Fruit fly (Drosophila melanogaster) whole organism, embryonic: ENCODE results near the gene CG15136.

Source experiments
- Awh ChIP-seq: fragments of 200-800 bp; sonication (Bioruptor generic); IDR thresholded peaks from 2 replicates; pipeline ENCODE4, ENCODE4 v1.3.6; 2022; ENCODE audit warnings: missing biosample characterization, missing genetic modification characterization
- CG10654 ChIP-seq: fragments of 200-800 bp; sonication (Bioruptor generic); optimal IDR thresholded peaks from 2 replicates; lab custom pipeline; 2016; ENCODE audit warnings: missing biosample characterization, missing genetic modification characterization
- Dll ChIP-seq: fragments of 200-800 bp; sonication (Bioruptor generic); IDR thresholded peaks from 4 replicates; pipeline ENCODE4 v1.3.6; 2022; ENCODE audit warnings: missing biosample characterization, missing genetic modification characterization; ENCODE audit not compliant: partially characterized antibody
- Kr ChIP-seq: fragments of 200-800 bp; sonication (Bioruptor generic); optimal IDR thresholded peaks from 2 replicates; lab custom pipeline; 2017; ENCODE audit warnings: missing biosample characterization, mild to moderate bottlenecking, missing genetic modification characterization
- Scr ChIP-seq: fragments of 200-800 bp; sonication (Bioruptor generic); IDR thresholded peaks from 2 replicates; pipeline ENCODE4 v1.3.6; 2022; ENCODE audit warnings: missing biosample characterization, missing genetic modification characterization; ENCODE audit not compliant: partially characterized antibody
- dimm ChIP-seq: fragments of 200-800 bp; sonication (Bioruptor generic); IDR thresholded peaks from 2 replicates; pipeline ENCODE4 v1.3.6; 2022; ENCODE audit warnings: missing biosample characterization, missing genetic modification characterization
- dpn ChIP-seq, 2 experiments: fragments of 200-800 bp; sonication (Bioruptor generic); optimal IDR thresholded peaks; 3 replicates each; lab custom pipeline; 2016; ENCODE audit warnings: missing biosample characterization in 2 of 2, missing genetic modification characterization in 2 of 2

DNA sequence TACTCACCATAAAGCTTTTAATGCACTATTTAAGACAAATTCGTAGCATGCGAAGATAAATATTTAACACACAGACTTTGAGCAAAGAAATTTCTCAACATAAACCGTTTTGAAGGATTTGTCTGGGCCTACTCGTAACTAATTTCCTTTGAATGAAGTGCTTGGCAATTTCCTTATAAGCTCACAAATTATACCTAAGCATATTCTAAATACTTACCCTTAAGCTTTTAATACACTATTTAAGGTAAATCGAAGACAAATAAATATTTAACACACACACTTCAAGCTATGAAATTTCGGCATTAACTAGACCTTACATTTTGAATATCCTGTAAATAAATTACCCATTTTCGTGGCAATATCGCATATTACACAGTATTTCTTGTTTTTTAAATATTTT, 33.5 kb downstream of the CG15136 start, which contains the start of gene CG6304:
- no peak for TF ChIP-seq Scr (GFP tag; lab: Robert Waterston, UW)
- TF ChIP-seq CG10654 (GFP tag; lab: Kevin White, UChicago), result no peak
- no peak for TF ChIP-seq dimm (GFP tag; lab: Robert Waterston, UW)
- TF ChIP-seq Kr (GFP tag; lab: Kevin White, UChicago), result no peak
- TF ChIP-seq dpn (GFP tag; optimal IDR thresholded peaks at IDR 0.05; lab: Kevin White, UChicago), result no peak
- no peak for TF ChIP-seq Dll (GFP tag; lab: Robert Waterston, UW)
- no peak for TF ChIP-seq Awh (GFP tag; lab: Robert Waterston, UW)
